Worm (Caenorhabditis elegans) whole organism, young adult: ENCODE data around the gene H03G16.1.

Experiments
- F52B5.7 ChIP-seq: sonication (generic microtip); optimal IDR thresholded peaks from 2 replicates; lab custom pipeline; 2016; ENCODE audit warnings: mild to moderate bottlenecking, missing genetic modification characterization, missing compliant biosample characterization
- Y79H2A.3 ChIP-seq: fragments of 200-800 bp; sonication (Bioruptor generic); conservative IDR thresholded peaks from 2 replicates; pipeline ENCODE4 v1.3.6; 2022; ENCODE audit warnings: missing genetic modification reagents, missing genetic modification characterization, missing compliant biosample characterization
- ama-1 ChIP-seq, 3 experiments: fragments of 150-350 bp in 1 of 3; sonication (generic microtip) in 2 of 3; optimal IDR thresholded peaks; 2 replicates each; lab custom pipeline; 2014 to 2018; ENCODE audit warnings: missing biosample characterization in 2 of 3, missing genetic modification characterization in 2 of 3, missing genetic modification reagents in 2 of 3
- madf-8 ChIP-seq: fragments of 200-800 bp; sonication (Bioruptor generic); conservative IDR thresholded peaks from 2 replicates; pipeline ENCODE4 v1.3.6; 2022; ENCODE audit warnings: missing genetic modification reagents, missing genetic modification characterization, missing compliant biosample characterization
- unc-62 ChIP-seq: fragments of 150-350 bp; optimal IDR thresholded peaks from 2 replicates; lab custom pipeline; 2014; ENCODE audit warnings: missing biosample characterization, missing genetic modification reagents, missing genetic modification characterization

DNA sequence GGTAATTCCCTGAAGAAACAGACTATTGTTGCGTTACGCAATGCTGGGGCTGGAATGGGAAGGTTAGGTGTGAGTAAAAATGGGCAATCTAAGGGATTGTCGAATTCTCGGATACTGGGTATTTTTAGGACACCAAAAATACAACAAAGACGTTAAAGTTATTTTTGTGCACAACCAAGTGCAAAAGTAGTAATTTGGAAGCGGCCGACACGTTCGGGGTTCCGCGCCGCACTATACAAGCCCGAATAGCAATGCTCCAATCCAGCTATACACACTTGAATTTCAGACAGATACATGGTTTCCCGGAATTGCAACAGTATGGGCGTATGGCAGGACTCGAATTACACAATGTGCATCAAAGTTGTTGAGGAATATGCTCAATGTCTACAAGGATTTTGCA is 25.7 kb upstream of the H03G16.1 start:
- no peak for TF ChIP-seq F52B5.7 (tag; lab: Kevin White, UChicago)
- TF ChIP-seq unc-62 (GFP tag; lab: Kevin White, UChicago) = no peak
- TF ChIP-seq ama-1 (optimal IDR thresholded peaks at IDR 0.05; lab: Kevin White, UChicago) = no peak
- no peak for TF ChIP-seq ama-1 (GFP tag; optimal IDR thresholded peaks at IDR 0.05; lab: Kevin White, UChicago)
- no peak for TF ChIP-seq madf-8
- no peak for TF ChIP-seq Y79H2A.3
